Worm (Caenorhabditis elegans) whole organism, L3 larva: Measurements from ENCODE around the gene nspb-6.

Source experiments
- ZK546.5 ChIP-seq: sonication (generic microtip); optimal IDR thresholded peaks from 2 replicates; lab custom pipeline; 2017; ENCODE audit warnings: missing biosample characterization, missing genetic modification characterization
- aly-2 ChIP-seq: fragments of 150-350 bp; optimal IDR thresholded peaks from 2 replicates; lab custom pipeline; 2014; ENCODE audit warnings: missing biosample characterization, missing genetic modification characterization
- ama-1 ChIP-seq: fragments of 150-350 bp; optimal IDR thresholded peaks from 2 replicates; lab custom pipeline; 2018
- ceh-16 ChIP-seq: sonication (generic microtip); optimal IDR thresholded peaks from 2 replicates; lab custom pipeline; 2017; ENCODE audit warnings: missing biosample characterization, missing genetic modification characterization
- ceh-28 ChIP-seq: fragments of 150-350 bp; optimal IDR thresholded peaks from 2 replicates; lab custom pipeline; 2014; ENCODE audit warnings: missing biosample characterization, missing genetic modification reagents, missing genetic modification characterization
- ceh-82 ChIP-seq: fragments of 150-350 bp; optimal IDR thresholded peaks from 2 replicates; lab custom pipeline; 2014; ENCODE audit warnings: missing biosample characterization, missing genetic modification characterization
- ceh-9 ChIP-seq: sonication (generic microtip); optimal IDR thresholded peaks from 2 replicates; lab custom pipeline; 2018; ENCODE audit warnings: missing biosample characterization, missing genetic modification characterization
- daf-12 ChIP-seq: fragments of 150-350 bp; optimal IDR thresholded peaks from 2 replicates; lab custom pipeline; 2014; ENCODE audit warnings: missing biosample characterization, missing genetic modification reagents, missing genetic modification characterization
- egl-5 ChIP-seq: fragments of 150-350 bp; optimal IDR thresholded peaks from 2 replicates; lab custom pipeline; 2017; ENCODE audit warnings: missing biosample characterization, missing genetic modification reagents, missing genetic modification characterization, inconsistent platforms
- elt-2 ChIP-seq: sonication (generic microtip); optimal IDR thresholded peaks from 2 replicates; lab custom pipeline; 2016; ENCODE audit warnings: missing genetic modification reagents, mild to moderate bottlenecking, missing genetic modification characterization, missing compliant biosample characterization
- elt-3 ChIP-seq, 3 experiments: fragments of 150-350 bp in 1 of 3; sonication (generic microtip) in 2 of 3; optimal IDR thresholded peaks; 2 replicates in 2 of 3; 4 replicates in 1 of 3; lab custom pipeline; 2014 to 2017; ENCODE audit warnings: missing biosample characterization in 3 of 3, missing genetic modification characterization in 3 of 3
- fkh-10 ChIP-seq: sonication (generic microtip); optimal IDR thresholded peaks from 2 replicates; lab custom pipeline; 2017; ENCODE audit warnings: missing biosample characterization, missing genetic modification reagents, missing genetic modification characterization
- fkh-2 ChIP-seq: fragments of 150-350 bp; optimal IDR thresholded peaks from 2 replicates; lab custom pipeline; 2014; ENCODE audit warnings: missing biosample characterization, missing genetic modification reagents, missing genetic modification characterization
- fos-1 ChIP-seq: fragments of 150-350 bp; optimal IDR thresholded peaks from 2 replicates; lab custom pipeline; 2014; ENCODE audit warnings: missing biosample characterization, missing genetic modification characterization
- lin-15B ChIP-seq: fragments of 150-350 bp; optimal IDR thresholded peaks from 2 replicates; lab custom pipeline; 2014; ENCODE audit warnings: missing biosample characterization, missing genetic modification characterization
- lin-39 ChIP-seq: fragments of 150-350 bp; optimal IDR thresholded peaks from 2 replicates; lab custom pipeline; 2018; ENCODE audit warnings: missing biosample characterization, missing genetic modification reagents, missing genetic modification characterization
- lsy-12 ChIP-seq: sonication (generic microtip); optimal IDR thresholded peaks from 2 replicates; lab custom pipeline; 2016; ENCODE audit warnings: mild to moderate bottlenecking, missing genetic modification characterization, missing compliant biosample characterization
- mdl-1 ChIP-seq: fragments of 150-350 bp; optimal IDR thresholded peaks from 2 replicates; lab custom pipeline; 2014; ENCODE audit warnings: missing biosample characterization, missing genetic modification characterization
- mml-1 ChIP-seq: fragments of 150-350 bp; sonication (generic microtip); optimal IDR thresholded peaks from 3 replicates; lab custom pipeline; 2014; ENCODE audit warnings: missing biosample characterization, missing genetic modification characterization
- nfya-1 ChIP-seq: sonication (generic microtip); optimal IDR thresholded peaks from 2 replicates; lab custom pipeline; 2017; ENCODE audit warnings: missing genetic modification characterization, mild to moderate bottlenecking, missing compliant biosample characterization, antibody characterized with exemption, moderate library complexity; ENCODE audit not compliant: insufficient read depth
- nhr-12 ChIP-seq: fragments of 150-350 bp; optimal IDR thresholded peaks from 2 replicates; lab custom pipeline; 2014; ENCODE audit warnings: missing biosample characterization, missing genetic modification characterization
- nhr-237 ChIP-seq: fragments of 150-350 bp; optimal IDR thresholded peaks from 2 replicates; lab custom pipeline; 2014; ENCODE audit warnings: missing biosample characterization, missing genetic modification characterization
- nhr-28 ChIP-seq: fragments of 150-350 bp; optimal IDR thresholded peaks from 2 replicates; lab custom pipeline; 2014; ENCODE audit warnings: missing biosample characterization, missing genetic modification characterization
- nhr-43 ChIP-seq: sonication (generic microtip); optimal IDR thresholded peaks from 2 replicates; lab custom pipeline; 2016; ENCODE audit warnings: mild to moderate bottlenecking, missing genetic modification characterization, missing compliant biosample characterization; ENCODE audit not compliant: poor library complexity, severe bottlenecking
- nhr-67 ChIP-seq: fragments of 150-350 bp; optimal IDR thresholded peaks from 2 replicates; lab custom pipeline; 2014; ENCODE audit warnings: missing biosample characterization, missing genetic modification characterization
- nhr-76 ChIP-seq: fragments of 150-350 bp; sonication (generic microtip); optimal IDR thresholded peaks from 5 replicates; lab custom pipeline; 2014; ENCODE audit warnings: missing biosample characterization, missing genetic modification characterization
- nhr-77 ChIP-seq: fragments of 150-350 bp; optimal IDR thresholded peaks from 2 replicates; lab custom pipeline; 2014; ENCODE audit warnings: missing biosample characterization, missing genetic modification characterization
- pqm-1 ChIP-seq: fragments of 150-350 bp; optimal IDR thresholded peaks from 2 replicates; lab custom pipeline; 2017; ENCODE audit warnings: missing biosample characterization, missing genetic modification characterization, inconsistent platforms
- sea-2 ChIP-seq: fragments of 150-350 bp; sonication (generic microtip); optimal IDR thresholded peaks from 4 replicates; lab custom pipeline; 2014; ENCODE audit warnings: missing biosample characterization, missing genetic modification reagents, missing genetic modification characterization
- skn-1 ChIP-seq: fragments of 150-350 bp; optimal IDR thresholded peaks from 2 replicates; lab custom pipeline; 2014; ENCODE audit warnings: missing biosample characterization, missing genetic modification characterization
- unc-39 ChIP-seq: sonication (generic microtip); optimal IDR thresholded peaks from 4 replicates; lab custom pipeline; 2017; ENCODE audit warnings: missing biosample characterization, missing genetic modification characterization
- unc-62 ChIP-seq: fragments of 150-350 bp; sonication (generic microtip); optimal IDR thresholded peaks from 4 replicates; lab custom pipeline; 2014; ENCODE audit warnings: missing biosample characterization, missing genetic modification reagents, missing genetic modification characterization
- zag-1 ChIP-seq: fragments of 150-350 bp; optimal IDR thresholded peaks from 2 replicates; lab custom pipeline; 2014; ENCODE audit warnings: missing biosample characterization, missing genetic modification characterization
- ztf-11 ChIP-seq: fragments of 150-350 bp; optimal IDR thresholded peaks from 2 replicates; lab custom pipeline; 2014; ENCODE audit warnings: missing biosample characterization, missing genetic modification characterization

The nspb-6 gene

ce11 chrIV:5867189-5867588, 28.1 kb upstream of the nspb-6 start, which contains the start of gene C06E7.88:
TSS of gene C06E7.88 (minus strand) at chrIV:5867289.
- TF ChIP-seq elt-3 (tag; optimal IDR thresholded peaks at IDR 0.05; lab: Kevin White, UChicago) (no peak), fos-1 (tag; lab: Kevin White, UChicago) (no peak), fkh-10 (GFP tag; lab: Kevin White, UChicago) (no peak), skn-1 (tag; lab: Kevin White, UChicago) (no peak), unc-39 (tag; lab: Kevin White, UChicago) (no peak), nhr-28 (no peak), sea-2 (GFP tag; lab: Kevin White, UChicago) (no peak), ceh-82 (tag; lab: Kevin White, UChicago) (no peak)
- TF ChIP-seq, all 47 proteins: peak for 0

ce11 chrIV:5869354-5869753, 25.9 kb upstream of the nspb-6 start:
- TF ChIP-seq unc-62 (GFP tag; lab: Kevin White, UChicago) (no peak), lin-39 (tag; lab: Kevin White, UChicago) (no peak), ZK546.5 (tag; lab: Kevin White, UChicago) (no peak), lsy-12 (no peak), unc-39 (tag; lab: Kevin White, UChicago) (no peak), nhr-43 (tag; lab: Kevin White, UChicago) (no peak), ceh-16 (tag; lab: Kevin White, UChicago) (no peak), fkh-2 (tag; lab: Kevin White, UChicago) (no peak), nfya-1 (tag; lab: Kevin White, UChicago) (no peak), daf-12 (tag; lab: Kevin White, UChicago) (no peak), aly-2 (tag; lab: Kevin White, UChicago) (no peak), pqm-1 (no peak), nhr-67 (tag; lab: Kevin White, UChicago) (no peak), lin-15B (tag; lab: Kevin White, UChicago) (no peak), ceh-9 (tag; lab: Kevin White, UChicago) (no peak), sea-2 (GFP tag; lab: Kevin White, UChicago) (no peak)

ce11 chrIV:5870072-5870471, 25.2 kb upstream of the nspb-6 start, which contains the start of gene srv-17:
TSS of gene srv-17 (minus strand) at chrIV:5870172.
- TF ChIP-seq nhr-67 (tag; lab: Kevin White, UChicago) (no peak), ztf-11 (tag; lab: Kevin White, UChicago) (no peak), egl-5 (tag; lab: Kevin White, UChicago) (no peak), nhr-77 (tag; lab: Kevin White, UChicago) (no peak), lin-39 (tag; lab: Kevin White, UChicago) (no peak), unc-39 (tag; lab: Kevin White, UChicago) (no peak), daf-12 (tag; lab: Kevin White, UChicago) (no peak), mdl-1 (tag; lab: Kevin White, UChicago) (no peak), nhr-237 (tag; lab: Kevin White, UChicago) (no peak), nhr-76 (tag; lab: Kevin White, UChicago) (no peak)

- no peak for TF ChIP-seq nhr-76 (tag; lab: Kevin White, UChicago)
- TF ChIP-seq ama-1 = no peak
- TF ChIP-seq nhr-12 (tag; lab: Kevin White, UChicago) = no peak
- TF ChIP-seq ceh-28 (tag; lab: Kevin White, UChicago) = no peak
- TF ChIP-seq zag-1 (tag; lab: Kevin White, UChicago) = no peak
- TF ChIP-seq mml-1 (tag; lab: Kevin White, UChicago) = no peak
- no peak for TF ChIP-seq daf-12 (tag; lab: Kevin White, UChicago)
- no peak for TF ChIP-seq lsy-12
- no peak for TF ChIP-seq fkh-10 (GFP tag; lab: Kevin White, UChicago)
Observed at ce11 chrIV:5873825-5874224, 21.5 kb upstream of the nspb-6 start, which contains the start of gene srv-19. TSS of gene srv-19 (minus strand) at chrIV:5873925.

- no peak for TF ChIP-seq elt-2
- TF ChIP-seq lsy-12 = no peak
- no peak for TF ChIP-seq mml-1 (tag; lab: Kevin White, UChicago)
Observed at ce11 chrIV:5877246-5877645, 18.0 kb upstream of the nspb-6 start, which contains the start of gene srv-21. TSS of gene srv-21 (minus strand) at chrIV:5877346.
